Fruit fly (Drosophila melanogaster) whole organism, larva: ENCODE measurements around the gene CG3386.

Source experiments
- noc ChIP-seq: fragments of 200-800 bp; sonication (Bioruptor generic); optimal IDR thresholded peaks from 3 replicates; lab custom pipeline; 2019; ENCODE audit warnings: missing biosample characterization, mild to moderate bottlenecking, missing genetic modification characterization, moderate library complexity

CG3386 gene

dm6 chr3L:682420-682882 lies at the start of gene CG3386:
Gene CG3386 (minus strand): TSS chr3L:682470.
- no peak for TF ChIP-seq noc (tag; lab: Kevin White, UChicago)

- TF ChIP-seq noc (tag; lab: Kevin White, UChicago), result no peak
Observed at dm6 chr3L:731469-731868, 49.2 kb upstream of the CG3386 start.

DNA sequence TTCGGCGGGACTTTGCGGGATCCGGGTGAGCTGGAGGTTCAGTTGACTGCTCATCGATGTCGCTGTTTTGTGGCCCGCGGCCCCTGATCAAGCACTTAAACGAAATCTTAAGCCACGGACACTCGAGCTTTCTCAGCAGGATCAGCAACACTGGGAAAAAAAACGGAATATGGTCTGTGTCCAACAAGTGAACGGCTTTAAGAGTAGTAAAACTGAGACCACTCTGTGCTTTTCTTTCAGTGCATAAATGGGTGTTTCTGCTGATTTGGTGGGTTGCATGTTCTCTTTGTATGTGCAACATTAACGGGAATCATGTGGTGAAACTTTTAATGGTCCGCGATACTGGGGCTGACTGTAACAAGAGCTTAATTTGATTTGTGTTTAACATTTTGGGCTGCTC lies 47.1 kb upstream of the CG3386 start:
- no peak for TF ChIP-seq noc (tag; lab: Kevin White, UChicago)

- TF ChIP-seq noc (tag; lab: Kevin White, UChicago), result no peak
Observed at dm6 chr3L:728579-728978, 46.3 kb upstream of the CG3386 start.

DNA sequence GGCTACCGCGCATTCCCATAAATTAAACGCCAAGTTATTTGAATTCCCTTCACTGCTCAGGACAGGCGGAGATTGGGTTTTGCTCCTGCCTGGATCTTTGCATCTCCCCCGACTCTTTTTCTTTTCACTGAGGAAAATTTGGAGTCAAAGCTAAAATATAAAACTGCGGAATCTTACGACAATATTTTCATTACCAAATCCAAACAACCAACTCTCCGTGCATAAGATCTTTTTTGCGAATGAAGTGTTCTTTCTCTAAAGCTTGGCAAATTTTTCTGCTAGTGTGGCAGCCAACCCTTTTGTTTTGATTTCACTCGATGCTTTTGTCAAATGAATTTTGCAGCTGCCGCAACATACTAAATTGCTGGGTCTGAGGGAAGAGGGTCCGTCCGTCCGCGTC lies 45.6 kb upstream of the CG3386 start:
- no peak for TF ChIP-seq noc (tag; lab: Kevin White, UChicago)

dm6 chr3L:727190-727589 lies 44.9 kb upstream of the CG3386 start:
- no peak for TF ChIP-seq noc (tag; lab: Kevin White, UChicago)

DNA sequence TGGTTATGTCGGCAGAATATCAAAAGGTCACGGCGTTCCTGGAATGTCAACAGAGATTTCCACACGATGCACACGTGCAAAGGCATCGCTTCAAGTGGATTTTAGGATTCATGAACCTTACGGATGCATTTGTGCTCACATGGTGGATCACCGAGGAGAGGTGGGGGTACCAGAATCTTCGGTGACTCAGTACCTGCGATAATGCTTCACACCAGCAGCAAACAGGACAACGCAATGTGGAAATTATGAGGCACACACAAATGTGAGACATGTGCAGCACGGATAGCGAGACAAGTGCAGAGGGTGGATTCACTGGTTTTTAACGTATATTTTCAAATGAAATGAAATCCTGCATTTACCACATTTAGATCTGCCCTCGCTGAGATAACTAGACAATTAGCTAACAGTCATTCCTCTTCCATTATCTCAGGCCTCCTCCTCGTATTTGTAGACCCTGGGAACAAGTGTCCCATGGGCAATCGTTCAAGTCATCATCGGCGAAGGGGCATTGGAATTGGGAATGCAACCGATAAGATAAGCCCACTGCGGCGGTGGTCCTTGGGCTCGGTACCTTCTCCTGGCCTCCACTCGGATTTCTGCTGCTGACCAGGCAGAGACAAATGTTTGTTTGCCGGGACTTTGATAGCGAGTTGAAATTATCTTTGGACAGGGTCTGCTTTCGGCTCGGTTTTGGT lies 44.4 kb upstream of the CG3386 start:
- TF ChIP-seq noc (tag; lab: Kevin White, UChicago), result no peak

DNA sequence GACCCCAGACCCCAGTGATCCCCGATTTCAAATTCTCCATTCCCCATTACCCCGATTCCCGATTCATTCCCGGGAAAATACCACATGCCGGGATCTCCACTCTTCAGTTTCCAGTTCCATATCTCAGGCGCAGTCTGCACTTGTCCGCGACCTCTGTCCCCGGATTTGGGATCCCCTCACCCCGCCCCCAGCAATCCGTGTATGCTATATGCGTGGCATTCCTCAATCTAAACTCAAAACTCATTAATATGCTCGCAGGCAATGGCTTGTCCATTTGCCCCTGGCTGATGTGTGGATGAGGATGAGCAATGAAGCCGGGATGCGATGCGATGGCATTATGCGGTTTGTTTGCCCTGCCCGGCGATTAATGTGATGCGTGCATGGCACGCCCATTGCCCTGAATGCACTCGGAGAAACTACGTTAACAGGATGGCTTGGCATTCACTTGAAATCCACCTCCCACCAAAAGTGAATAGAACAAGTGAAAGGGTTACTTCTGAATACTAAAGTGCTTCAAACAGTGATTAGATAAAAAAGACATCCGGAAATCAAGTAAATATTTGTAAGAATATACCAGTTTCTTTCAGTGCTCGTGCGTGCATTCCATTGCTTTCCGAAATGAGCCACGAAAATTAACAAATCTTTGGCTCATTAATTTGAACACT lies 43.4 kb upstream of the CG3386 start:
- no peak for TF ChIP-seq noc (tag; lab: Kevin White, UChicago)

dm6 chr3L:724518-725341 lies 42.5 kb upstream of the CG3386 start:
- no peak for TF ChIP-seq noc (tag; lab: Kevin White, UChicago)

DNA sequence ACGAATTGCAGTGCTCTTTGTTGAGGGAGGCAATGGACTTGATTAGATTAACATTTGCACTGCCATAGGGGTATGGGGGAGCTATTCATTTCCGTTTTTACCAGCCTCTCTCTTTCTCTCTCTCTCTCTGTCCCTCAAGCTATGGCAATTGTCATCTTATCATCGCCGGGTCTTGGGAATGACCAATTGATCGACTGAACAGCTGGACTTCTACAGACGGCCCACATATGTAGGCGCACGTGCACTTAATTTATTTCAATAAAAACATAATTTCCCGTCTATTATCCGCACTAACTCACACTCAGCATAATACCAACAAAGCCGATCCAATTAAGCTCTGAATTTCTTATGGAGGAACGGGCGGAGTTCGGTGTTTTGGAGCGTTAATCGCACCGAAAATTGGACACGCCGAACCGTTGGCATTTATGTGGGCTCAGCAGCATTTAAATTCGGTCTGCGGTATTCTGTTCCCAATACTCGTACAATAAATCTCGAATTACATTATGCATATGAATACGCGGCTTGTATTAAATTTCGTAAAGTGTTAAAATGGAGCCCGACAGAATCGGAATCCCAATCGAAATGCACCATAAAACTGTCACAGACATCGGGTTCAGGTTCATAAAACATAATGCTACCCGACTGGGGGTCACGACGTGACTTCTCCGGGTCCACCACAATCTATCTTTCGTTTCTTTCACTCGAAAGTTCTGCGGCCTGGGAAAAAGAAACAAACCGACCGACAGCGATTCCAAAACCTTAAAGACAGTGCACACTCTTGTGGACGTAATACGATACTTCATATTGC lies 41.6 kb upstream of the CG3386 start:
- TF ChIP-seq noc (tag; lab: Kevin White, UChicago), result no peak

dm6 chr3L:722386-722785 lies 40.1 kb upstream of the CG3386 start:
- no peak for TF ChIP-seq noc (tag; lab: Kevin White, UChicago)

- TF ChIP-seq noc (tag; lab: Kevin White, UChicago), result no peak
Observed at dm6 chr3L:721863-722262, 39.6 kb upstream of the CG3386 start.

- no peak for TF ChIP-seq noc (tag; lab: Kevin White, UChicago)
Observed at dm6 chr3L:721026-721425, 38.8 kb upstream of the CG3386 start.

dm6 chr3L:718378-718777 lies 36.1 kb upstream of the CG3386 start:
- no peak for TF ChIP-seq noc (tag; lab: Kevin White, UChicago)

DNA sequence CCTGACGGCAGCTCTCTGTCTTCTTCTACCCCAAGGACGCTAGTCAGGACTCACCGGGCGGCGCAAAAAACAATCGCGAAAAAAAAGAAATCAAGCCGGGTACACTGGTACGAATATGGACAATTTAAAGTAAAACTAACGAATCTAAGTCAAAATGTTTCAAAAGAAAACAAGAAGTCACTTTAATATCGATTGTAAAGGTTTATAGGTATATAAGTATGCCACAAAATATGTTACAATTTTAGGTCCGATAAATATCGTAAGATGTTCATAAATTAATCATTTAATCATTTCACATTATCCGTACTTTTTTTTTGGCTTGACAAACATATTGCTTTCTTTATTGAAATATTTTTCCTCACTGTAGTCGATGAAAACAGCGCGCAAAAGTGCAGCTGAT lies 33.8 kb upstream of the CG3386 start:
- no peak for TF ChIP-seq noc (tag; lab: Kevin White, UChicago)
